Worm (Caenorhabditis elegans): ENCODE data around the gene T05A8.7.

- TF ChIP-seq tbx-8 (GFP tag; optimal IDR thresholded peaks at IDR 0.05) (no peak), ztf-11 (tag; optimal IDR thresholded peaks at IDR 0.05) (no peak), snpc-4 (tag; optimal IDR thresholded peaks at IDR 0.05) (no peak), pha-4 (tag; optimal IDR thresholded peaks at IDR 0.05) (no peak), flh-1 (GFP tag; optimal IDR thresholded peaks at IDR 0.05) (no peak), blmp-1 (tag; optimal IDR thresholded peaks at IDR 0.05) (no peak), nhr-237 (tag; optimal IDR thresholded peaks at IDR 0.05) (no peak), cnd-1 (tag; optimal IDR thresholded peaks at IDR 0.05) (no peak), ceh-39 (tag; optimal IDR thresholded peaks at IDR 0.05) (no peak), lin-13 (tag; optimal IDR thresholded peaks at IDR 0.05) (no peak), lsy-2 (tag; optimal IDR thresholded peaks at IDR 0.05) (no peak), elt-3 (tag; optimal IDR thresholded peaks at IDR 0.05) (no peak), ceh-43 (GFP tag; optimal IDR thresholded peaks at IDR 0.05) (no peak)
Measured at ce11 chrII:2749595-2750048, 7.5 kb upstream of the T05A8.7 start, which contains the start of gene F29A7.4.

Data from whole organism, mixed stage, embryonic.